Worm (Caenorhabditis elegans) whole organism, L1 larva: ENCODE results near the gene D1044.7.

Experiments
- C04F5.9 ChIP-seq: sonication (generic microtip); optimal IDR thresholded peaks from 2 replicates; lab custom pipeline; 2016; ENCODE audit warnings: missing genetic modification characterization, missing compliant biosample characterization
- C16A3.4 ChIP-seq: fragments of 150-350 bp; optimal IDR thresholded peaks from 2 replicates; lab custom pipeline; 2014; ENCODE audit warnings: missing biosample characterization, missing genetic modification characterization
- F16B12.6 ChIP-seq: fragments of 150-350 bp; optimal IDR thresholded peaks from 2 replicates; lab custom pipeline; 2014; ENCODE audit warnings: missing biosample characterization, missing genetic modification characterization
- Y116A8C.19 ChIP-seq: sonication (generic microtip); optimal IDR thresholded peaks from 2 replicates; lab custom pipeline; 2016; ENCODE audit warnings: missing compliant biosample characterization, missing genetic modification characterization, borderline replicate concordance
- aha-1 ChIP-seq: fragments of 150-350 bp; optimal IDR thresholded peaks from 2 replicates; lab custom pipeline; 2014; ENCODE audit warnings: missing biosample characterization, missing genetic modification characterization
- alr-1 ChIP-seq: fragments of 200-800 bp; sonication (Bioruptor generic); optimal IDR thresholded peaks from 2 replicates; lab custom pipeline; 2018; ENCODE audit warnings: borderline replicate concordance, mild to moderate bottlenecking, missing genetic modification characterization, missing compliant biosample characterization
- aly-2 ChIP-seq: fragments of 150-350 bp; optimal IDR thresholded peaks from 2 replicates; lab custom pipeline; 2014; ENCODE audit warnings: missing biosample characterization, missing genetic modification characterization
- blmp-1 ChIP-seq: fragments of 150-350 bp; optimal IDR thresholded peaks from 2 replicates; lab custom pipeline; 2014; ENCODE audit warnings: missing biosample characterization, missing genetic modification characterization
- ceh-63 ChIP-seq: fragments of 200-800 bp; sonication (Bioruptor generic); optimal IDR thresholded peaks from 2 replicates; lab custom pipeline; 2018; ENCODE audit warnings: mild to moderate bottlenecking, missing genetic modification characterization, missing compliant biosample characterization
- ceh-88 ChIP-seq: fragments of 200-800 bp; sonication (Bioruptor generic); IDR thresholded peaks from 2 replicates; pipeline ENCODE4 v1.3.6; 2022; ENCODE audit warnings: missing genetic modification characterization, missing compliant biosample characterization
- ceh-90 ChIP-seq: sonication (generic microtip); optimal IDR thresholded peaks from 2 replicates; lab custom pipeline; 2016; ENCODE audit warnings: missing genetic modification characterization, missing compliant biosample characterization
- ces-1 ChIP-seq: fragments of 150-350 bp; optimal IDR thresholded peaks from 2 replicates; lab custom pipeline; 2014; ENCODE audit warnings: missing biosample characterization, missing genetic modification reagents, missing genetic modification characterization
- dpl-1 ChIP-seq, 3 experiments: fragments of 150-350 bp in 2 of 3; sonication (generic microtip) in 1 of 3; optimal IDR thresholded peaks; 2 replicates each; lab custom pipeline; 2014 to 2017; ENCODE audit warnings: missing biosample characterization in 3 of 3, missing genetic modification characterization in 3 of 3, missing genetic modification reagents in 3 of 3
- dsc-1 ChIP-seq: sonication (generic microtip); optimal IDR thresholded peaks from 2 replicates; lab custom pipeline; 2016; ENCODE audit warnings: mild to moderate bottlenecking, missing genetic modification characterization, missing compliant biosample characterization
- efl-1 ChIP-seq, 4 experiments: fragments of 150-350 bp; optimal IDR thresholded peaks in 3 of 4; peaks in 1 of 4; 1 replicate in 1 of 4; 2 replicates in 3 of 4; lab custom pipeline; 2014; ENCODE audit warnings: missing biosample characterization in 2 of 4, missing genetic modification characterization in 2 of 4, missing genetic modification reagents in 2 of 4
- fkh-4 ChIP-seq: sonication (generic microtip); optimal IDR thresholded peaks from 2 replicates; lab custom pipeline; 2016; ENCODE audit warnings: missing compliant biosample characterization, missing genetic modification characterization, borderline replicate concordance
- fos-1 ChIP-seq: fragments of 150-350 bp; optimal IDR thresholded peaks from 2 replicates; lab custom pipeline; 2014; ENCODE audit warnings: missing biosample characterization, missing genetic modification characterization
- grh-1 ChIP-seq: fragments of 200-800 bp; sonication (Bioruptor generic); IDR thresholded peaks from 2 replicates; pipeline ENCODE4 v1.3.6; 2022; ENCODE audit warnings: missing genetic modification reagents, missing genetic modification characterization, missing compliant biosample characterization
- hlh-4 ChIP-seq: sonication (generic microtip); optimal IDR thresholded peaks from 2 replicates; lab custom pipeline; 2016; ENCODE audit warnings: mild to moderate bottlenecking, missing genetic modification characterization, missing compliant biosample characterization
- irx-1 ChIP-seq: sonication (generic microtip); optimal IDR thresholded peaks from 2 replicates; lab custom pipeline; 2016; ENCODE audit warnings: missing genetic modification characterization, missing compliant biosample characterization
- isw-1 ChIP-seq: fragments of 200-800 bp; sonication (Bioruptor generic); IDR thresholded peaks from 2 replicates; pipeline ENCODE4 v1.3.6; 2022; ENCODE audit warnings: missing genetic modification characterization, missing compliant biosample characterization
- jun-1 ChIP-seq: fragments of 150-350 bp; optimal IDR thresholded peaks from 2 replicates; lab custom pipeline; 2014; ENCODE audit warnings: missing biosample characterization, missing genetic modification reagents, missing genetic modification characterization
- lin-14 ChIP-seq: fragments of 200-800 bp; sonication (Bioruptor generic); optimal IDR thresholded peaks from 2 replicates; lab custom pipeline; 2018; ENCODE audit warnings: mild to moderate bottlenecking, missing genetic modification characterization, moderate library complexity, missing compliant biosample characterization
- lin-15B ChIP-seq: fragments of 150-350 bp; sonication (generic microtip); optimal IDR thresholded peaks from 3 replicates; lab custom pipeline; 2014; ENCODE audit warnings: missing biosample characterization, missing genetic modification characterization
- lin-35 ChIP-seq, 2 experiments: fragments of 150-350 bp; optimal IDR thresholded peaks; 2 replicates each; lab custom pipeline; 2014; ENCODE audit warnings: missing biosample characterization in 2 of 2, missing genetic modification characterization in 2 of 2, missing genetic modification reagents in 2 of 2
- lin-39 ChIP-seq: fragments of 150-350 bp; optimal IDR thresholded peaks from 2 replicates; lab custom pipeline; 2014; ENCODE audit warnings: missing biosample characterization, missing genetic modification reagents, missing genetic modification characterization
- lir-3 ChIP-seq: sonication (generic microtip); optimal IDR thresholded peaks from 2 replicates; lab custom pipeline; 2016; ENCODE audit warnings: mild to moderate bottlenecking, missing genetic modification characterization, moderate library complexity, missing compliant biosample characterization; ENCODE audit not compliant: poor library complexity
- mab-9 ChIP-seq: fragments of 200-800 bp; sonication (Bioruptor generic); IDR thresholded peaks from 2 replicates; pipeline ENCODE4 v1.3.6; 2022; ENCODE audit warnings: missing genetic modification reagents, missing genetic modification characterization, missing compliant biosample characterization
- mdl-1 ChIP-seq, 2 experiments: fragments of 150-350 bp; optimal IDR thresholded peaks; 2 replicates each; lab custom pipeline; 2014 to 2017; ENCODE audit warnings: missing biosample characterization in 2 of 2, missing genetic modification characterization in 2 of 2, inconsistent platforms in 1 of 2
- nhr-11 ChIP-seq: fragments of 150-350 bp; optimal IDR thresholded peaks from 2 replicates; lab custom pipeline; 2014; ENCODE audit warnings: missing biosample characterization, missing genetic modification characterization
- nhr-19 ChIP-seq: fragments of 200-800 bp; sonication (Bioruptor generic); conservative IDR thresholded peaks from 2 replicates; pipeline ENCODE4 v1.3.6; 2022; ENCODE audit warnings: missing genetic modification characterization, missing compliant biosample characterization
- nhr-20 ChIP-seq: sonication (generic microtip); optimal IDR thresholded peaks from 2 replicates; lab custom pipeline; 2016; ENCODE audit warnings: mild to moderate bottlenecking, missing genetic modification characterization, missing compliant biosample characterization
- nhr-237 ChIP-seq: fragments of 150-350 bp; optimal IDR thresholded peaks from 2 replicates; lab custom pipeline; 2014; ENCODE audit warnings: missing biosample characterization, missing genetic modification characterization
- nhr-28 ChIP-seq: fragments of 150-350 bp; optimal IDR thresholded peaks from 2 replicates; lab custom pipeline; 2014; ENCODE audit warnings: missing biosample characterization, missing genetic modification characterization
- nhr-47 ChIP-seq: sonication (generic microtip); optimal IDR thresholded peaks from 2 replicates; lab custom pipeline; 2016; ENCODE audit warnings: mild to moderate bottlenecking, missing genetic modification characterization, moderate library complexity, missing compliant biosample characterization
- nhr-76 ChIP-seq: sonication (generic microtip); optimal IDR thresholded peaks from 2 replicates; lab custom pipeline; 2017; ENCODE audit warnings: missing biosample characterization, missing genetic modification characterization
- nhr-77 ChIP-seq: fragments of 150-350 bp; optimal IDR thresholded peaks from 2 replicates; lab custom pipeline; 2014; ENCODE audit warnings: missing biosample characterization, missing genetic modification characterization
- nhr-85 ChIP-seq: sonication (generic microtip); peaks from one replicate; lab custom pipeline; 2016; ENCODE audit warnings: missing genetic modification characterization, inconsistent platforms, missing compliant biosample characterization
- pax-3 ChIP-seq: fragments of 200-800 bp; sonication (Bioruptor generic); optimal IDR thresholded peaks from 2 replicates; lab custom pipeline; 2018; ENCODE audit warnings: mild to moderate bottlenecking, missing genetic modification characterization, moderate library complexity, missing compliant biosample characterization
- snu-23 ChIP-seq: sonication (generic microtip); optimal IDR thresholded peaks from 2 replicates; lab custom pipeline; 2016; ENCODE audit warnings: missing genetic modification characterization, missing compliant biosample characterization
- sptf-1 ChIP-seq: fragments of 150-350 bp; optimal IDR thresholded peaks from 2 replicates; lab custom pipeline; 2014; ENCODE audit warnings: missing biosample characterization, missing genetic modification characterization
- sup-37 ChIP-seq: fragments of 200-800 bp; sonication (Bioruptor generic); optimal IDR thresholded peaks from 2 replicates; lab custom pipeline; 2018; ENCODE audit warnings: mild to moderate bottlenecking, missing genetic modification characterization, missing compliant biosample characterization
- tbx-2 ChIP-seq: sonication (generic microtip); optimal IDR thresholded peaks from 2 replicates; lab custom pipeline; 2016; ENCODE audit warnings: missing genetic modification characterization, missing compliant biosample characterization
- tlp-1 ChIP-seq: fragments of 150-350 bp; optimal IDR thresholded peaks from 2 replicates; lab custom pipeline; 2014; ENCODE audit warnings: missing biosample characterization, missing genetic modification characterization
- unc-130 ChIP-seq: fragments of 150-350 bp; optimal IDR thresholded peaks from 2 replicates; lab custom pipeline; 2017; ENCODE audit warnings: missing biosample characterization, missing genetic modification characterization, inconsistent platforms
- unc-86 ChIP-seq: sonication (generic microtip); optimal IDR thresholded peaks from 2 replicates; lab custom pipeline; 2016; ENCODE audit warnings: missing genetic modification characterization, missing compliant biosample characterization
- unc-98 ChIP-seq: fragments of 200-800 bp; sonication (Bioruptor generic); IDR thresholded peaks from 2 replicates; pipeline ENCODE4 v1.3.6; 2022; ENCODE audit warnings: missing genetic modification characterization, missing compliant biosample characterization
- vab-15 ChIP-seq: sonication (generic microtip); optimal IDR thresholded peaks from 2 replicates; lab custom pipeline; 2017; ENCODE audit warnings: missing genotype, mild to moderate bottlenecking, missing genetic modification characterization, missing compliant biosample characterization
- zip-4 ChIP-seq: fragments of 200-800 bp; sonication (Bioruptor generic); optimal IDR thresholded peaks from 2 replicates; lab custom pipeline; 2018; ENCODE audit warnings: mild to moderate bottlenecking, missing genetic modification characterization, moderate library complexity, missing compliant biosample characterization
- ztf-4 ChIP-seq: fragments of 150-350 bp; optimal IDR thresholded peaks from 2 replicates; lab custom pipeline; 2014; ENCODE audit warnings: missing biosample characterization, missing genetic modification characterization

Gene D1044.7

ce11 chrIII:5503669-5504068 is 4.9 kb downstream of the D1044.7 start:
- TF ChIP-seq sup-37 (GFP tag; lab: Kevin White, UChicago) (no peak), dpl-1 (GFP tag; optimal IDR thresholded peaks at IDR 0.05; lab: Kevin White, UChicago) (peak in 1 of 3 experiments; percentile 28), jun-1 (tag; lab: Kevin White, UChicago) (no peak), efl-1 (optimal IDR thresholded peaks at IDR 0.05; lab: Kevin White, UChicago) (no peak), efl-1 (GFP tag; optimal IDR thresholded peaks at IDR 0.05 in 1 of 2; lab: Kevin White, UChicago) (peak; percentile 24 to 93), unc-98 (no peak)
- TF ChIP-seq, all 84 proteins: peak for 2

- TF ChIP-seq isw-1, result no peak; the same call in 1 of the 2 replicates
- TF ChIP-seq sup-37 (GFP tag; lab: Kevin White, UChicago), result no peak
- no peak for TF ChIP-seq grh-1 (GFP tag; lab: Robert Waterston, UW)
- TF ChIP-seq unc-86 (tag; lab: Kevin White, UChicago), result no peak
- TF ChIP-seq C16A3.4 (tag; lab: Kevin White, UChicago), result no peak
- peak; percentile 6 for TF ChIP-seq nhr-19 (GFP tag; lab: Robert Waterston, UW)
- TF ChIP-seq fkh-4 (tag; lab: Kevin White, UChicago), result no peak
- peak; percentile 38 for TF ChIP-seq dsc-1 (tag; lab: Kevin White, UChicago)
- TF ChIP-seq blmp-1, result peak; percentile 72
- no peak for TF ChIP-seq fos-1 (tag; lab: Kevin White, UChicago)
- TF ChIP-seq lin-39 (tag; lab: Kevin White, UChicago), result no peak
- no peak for TF ChIP-seq zip-4 (GFP tag; lab: Kevin White, UChicago)
- TF ChIP-seq vab-15 (tag; lab: Kevin White, UChicago), result no peak
- no peak for TF ChIP-seq ces-1 (GFP tag; lab: Kevin White, UChicago)
- no peak for TF ChIP-seq hlh-4 (tag; lab: Kevin White, UChicago)
- TF ChIP-seq ztf-4, result no peak
- no peak for TF ChIP-seq ceh-90 (tag; lab: Kevin White, UChicago)
- peak; percentile 86 for TF ChIP-seq lin-14 (GFP tag; lab: Kevin White, UChicago)
- TF ChIP-seq nhr-85 (tag; lab: Kevin White, UChicago), result peak; percentile 82
- TF ChIP-seq alr-1 (tag; lab: Kevin White, UChicago), result no peak
- no peak for TF ChIP-seq ceh-88 (GFP tag; lab: Robert Waterston, UW)
- no peak for TF ChIP-seq unc-98
- no peak for TF ChIP-seq aha-1 (tag; lab: Kevin White, UChicago)
- no peak for TF ChIP-seq nhr-11 (tag; lab: Kevin White, UChicago)
- TF ChIP-seq irx-1 (tag; lab: Kevin White, UChicago), result peak; percentile 27
- no peak for TF ChIP-seq nhr-77 (tag; lab: Kevin White, UChicago)
- no peak for TF ChIP-seq F16B12.6 (tag; lab: Kevin White, UChicago)
- TF ChIP-seq nhr-28, result no peak
- TF ChIP-seq mdl-1 (tag; optimal IDR thresholded peaks at IDR 0.05; lab: Kevin White, UChicago), result peak in 1 of 2 experiments; percentile 25
- TF ChIP-seq nhr-237 (tag; lab: Kevin White, UChicago), result no peak
- no peak for TF ChIP-seq Y116A8C.19 (tag; lab: Kevin White, UChicago)
- peak; percentile 14 to 43 (median 33) for TF ChIP-seq dpl-1 (GFP tag; optimal IDR thresholded peaks at IDR 0.05; lab: Kevin White, UChicago)
- peak; percentile 37 for TF ChIP-seq tbx-2 (tag; lab: Kevin White, UChicago)
- peak; percentile 30 to 64 for TF ChIP-seq lin-35 (GFP tag; optimal IDR thresholded peaks at IDR 0.05; lab: Kevin White, UChicago)
- TF ChIP-seq pax-3 (tag; lab: Kevin White, UChicago), result peak; percentile 43
- TF ChIP-seq snu-23 (GFP tag; lab: Kevin White, UChicago), result peak; percentile 65
- TF ChIP-seq ceh-63 (GFP tag; lab: Kevin White, UChicago), result no peak
- TF ChIP-seq nhr-20 (tag; lab: Kevin White, UChicago), result peak; percentile 64
- TF ChIP-seq unc-130 (tag; lab: Kevin White, UChicago), result no peak
- no peak for TF ChIP-seq nhr-76 (tag; lab: Kevin White, UChicago)
- TF ChIP-seq lir-3, result peak; percentile 4
- no peak for TF ChIP-seq tlp-1 (tag; lab: Kevin White, UChicago)
- TF ChIP-seq lin-15B, result peak; percentile 6
- TF ChIP-seq aly-2 (tag; lab: Kevin White, UChicago), result no peak
- no peak for TF ChIP-seq nhr-47 (tag; lab: Kevin White, UChicago)
- TF ChIP-seq C04F5.9, result no peak
- no peak for TF ChIP-seq sptf-1 (tag; lab: Kevin White, UChicago)
- no peak; the same call in 1 of the 2 replicates for TF ChIP-seq mab-9 (GFP tag; lab: Robert Waterston, UW)
Measured at ce11 chrIII:5502915-5503575, 5.5 kb downstream of the D1044.7 start.
